Worm (Caenorhabditis elegans): ENCODE data around the gene grwd-1.

DNA sequence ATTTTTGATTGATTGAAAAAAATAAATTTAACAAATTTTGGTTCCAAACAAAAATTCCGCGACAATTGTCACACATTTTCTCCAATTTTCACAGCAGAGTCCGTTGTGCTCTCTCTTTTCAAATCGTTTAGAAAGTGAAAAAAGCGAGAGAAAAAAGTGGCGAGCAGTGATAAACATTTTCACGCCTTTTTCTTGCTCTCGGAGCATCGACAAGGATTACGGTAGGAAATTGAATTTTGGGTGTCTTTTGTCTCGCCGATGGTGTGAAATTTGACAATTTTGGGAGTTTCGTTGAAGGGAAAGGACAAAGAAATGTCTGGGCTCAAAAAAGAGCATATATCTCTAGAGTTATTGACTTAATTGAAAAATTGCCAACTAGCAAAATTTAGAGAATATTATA lies 18.8 kb upstream of the grwd-1 start:
- TF ChIP-seq klf-2 (GFP tag; conservative IDR thresholded peaks at IDR 0.05), result no peak
- no peak for TF ChIP-seq flt-1 (GFP tag; IDR thresholded peaks at IDR 0.05)
- TF ChIP-seq med-1 (GFP tag; optimal IDR thresholded peaks at IDR 0.05; ENCODE audit: insufficient read depth), result no peak
- no peak for TF ChIP-seq ref-1 (GFP tag; conservative IDR thresholded peaks at IDR 0.05)
- TF ChIP-seq tab-1 (GFP tag; IDR thresholded peaks at IDR 0.05), result no peak
- no peak for TF ChIP-seq T22C8.4 (GFP tag; IDR thresholded peaks at IDR 0.05)
